Fruit fly (Drosophila melanogaster) whole organism, prepupa: ENCODE results near the gene SREBP.

Experiments
- Blimp-1 ChIP-seq: fragments of 200-800 bp; sonication (Bioruptor generic); optimal IDR thresholded peaks from 3 replicates; lab custom pipeline; 2017; ENCODE audit warnings: missing biosample characterization, missing genetic modification characterization, mild to moderate bottlenecking, moderate library complexity, missing genetic modification reagents
- CG11294 ChIP-seq: fragments of 200-800 bp; sonication (Bioruptor generic); IDR thresholded peaks from 2 replicates; pipeline ENCODE4 v1.3.6; 2022; ENCODE audit warnings: missing biosample characterization, missing genetic modification characterization
- CG11762 ChIP-seq: fragments of 200-800 bp; sonication (Bioruptor generic); optimal IDR thresholded peaks from 3 replicates; lab custom pipeline; 2016; ENCODE audit warnings: missing biosample characterization, missing genetic modification characterization; ENCODE audit not compliant: insufficient read depth
- CG1621 ChIP-seq: fragments of 200-800 bp; sonication (Bioruptor generic); optimal IDR thresholded peaks from 3 replicates; lab custom pipeline; 2018; ENCODE audit warnings: missing biosample characterization, mild to moderate bottlenecking, missing genetic modification characterization
- CG16779 ChIP-seq: fragments of 200-800 bp; sonication (Bioruptor generic); optimal IDR thresholded peaks from 3 replicates; lab custom pipeline; 2017; ENCODE audit warnings: missing biosample characterization, mild to moderate bottlenecking, missing genetic modification characterization
- CG3032 ChIP-seq: fragments of 200-800 bp; optimal IDR thresholded peaks from 2 replicates; lab custom pipeline; 2019; ENCODE audit warnings: missing biosample characterization, mild to moderate bottlenecking, missing genetic modification characterization, moderate library complexity
- CG31627 ChIP-seq: fragments of 200-800 bp; sonication (Bioruptor generic); optimal IDR thresholded peaks from 3 replicates; lab custom pipeline; 2016; ENCODE audit warnings: missing biosample characterization, missing genetic modification characterization
- CG32006 ChIP-seq: fragments of 200-800 bp; sonication (Bioruptor generic); optimal IDR thresholded peaks from 3 replicates; lab custom pipeline; 2017; ENCODE audit warnings: missing biosample characterization, mild to moderate bottlenecking, missing genetic modification characterization
- CG3919 ChIP-seq: fragments of 200-800 bp; sonication (Bioruptor generic); optimal IDR thresholded peaks from 3 replicates; lab custom pipeline; 2016; ENCODE audit warnings: missing biosample characterization, missing genetic modification characterization
- CG4318 ChIP-seq: fragments of 200-800 bp; sonication (Bioruptor generic); optimal IDR thresholded peaks from 3 replicates; lab custom pipeline; 2017; ENCODE audit warnings: missing biosample characterization, mild to moderate bottlenecking, missing genetic modification characterization
- CG6163 ChIP-seq: fragments of 200-800 bp; sonication (Bioruptor generic); IDR thresholded peaks from 3 replicates; pipeline ENCODE4 v1.3.6; 2022; ENCODE audit warnings: missing biosample characterization, missing genetic modification characterization
- CG6276 ChIP-seq: fragments of 200-800 bp; sonication (Bioruptor generic); optimal IDR thresholded peaks from 2 replicates; lab custom pipeline; 2017; ENCODE audit warnings: missing biosample characterization, mild to moderate bottlenecking, missing genetic modification characterization
- CG6792 ChIP-seq: fragments of 200-800 bp; sonication (Bioruptor generic); optimal IDR thresholded peaks from 3 replicates; lab custom pipeline; 2016; ENCODE audit warnings: missing biosample characterization, missing genetic modification characterization
- CG6808 ChIP-seq: fragments of 200-800 bp; sonication (Bioruptor generic); optimal IDR thresholded peaks from 3 replicates; lab custom pipeline; 2017; ENCODE audit warnings: missing biosample characterization, missing genetic modification characterization, mild to moderate bottlenecking, moderate library complexity, missing genetic modification reagents
- CG6854 ChIP-seq: fragments of 200-800 bp; sonication (Bioruptor generic); optimal IDR thresholded peaks from 2 replicates; lab custom pipeline; 2017; ENCODE audit warnings: missing biosample characterization, mild to moderate bottlenecking, missing genetic modification characterization
- CG7368 ChIP-seq: fragments of 200-800 bp; sonication (Bioruptor generic); optimal IDR thresholded peaks from 3 replicates; lab custom pipeline; 2016; ENCODE audit warnings: missing biosample characterization, missing genetic modification characterization
- CG8319 ChIP-seq: fragments of 200-800 bp; sonication (Bioruptor generic); optimal IDR thresholded peaks from 3 replicates; lab custom pipeline; 2016; ENCODE audit warnings: missing biosample characterization, missing genetic modification characterization
- CG8632 ChIP-seq: fragments of 200-800 bp; sonication (Bioruptor generic); optimal IDR thresholded peaks from 3 replicates; lab custom pipeline; 2016; ENCODE audit warnings: missing biosample characterization, missing genetic modification characterization
- Eip78C ChIP-seq: fragments of 200-800 bp; sonication (Bioruptor generic); peaks from one replicate; lab custom pipeline; 2016; ENCODE audit warnings: missing biosample characterization, missing genetic modification characterization
- Hr38 ChIP-seq: sonication (Bioruptor generic); optimal IDR thresholded peaks from 2 replicates; lab custom pipeline; 2016; ENCODE audit warnings: missing biosample characterization, missing genetic modification characterization
- Lpt ChIP-seq: fragments of 200-800 bp; sonication (Bioruptor generic); optimal IDR thresholded peaks from 3 replicates; lab custom pipeline; 2016; ENCODE audit warnings: missing biosample characterization, missing genetic modification characterization
- Met ChIP-seq: fragments of 200-800 bp; sonication (Bioruptor generic); optimal IDR thresholded peaks from 3 replicates; lab custom pipeline; 2016; ENCODE audit warnings: missing biosample characterization, missing genetic modification characterization
- Sox14 ChIP-seq: fragments of 200-800 bp; sonication (Bioruptor generic); optimal IDR thresholded peaks from 3 replicates; lab custom pipeline; 2016; ENCODE audit warnings: missing biosample characterization, missing genetic modification characterization
- acj6 ChIP-seq: fragments of 200-800 bp; sonication (Bioruptor generic); optimal IDR thresholded peaks from 3 replicates; lab custom pipeline; 2016; ENCODE audit warnings: missing biosample characterization, missing genetic modification characterization
- dsx ChIP-seq: fragments of 200-800 bp; optimal IDR thresholded peaks from 3 replicates; lab custom pipeline; 2019; ENCODE audit warnings: missing biosample characterization, mild to moderate bottlenecking, missing genetic modification characterization, moderate library complexity; ENCODE audit not compliant: poor library complexity, severe bottlenecking
- eg ChIP-seq: fragments of 200-800 bp; sonication (Bioruptor generic); IDR thresholded peaks from 3 replicates; pipeline ENCODE4 v1.3.6; 2022; ENCODE audit warnings: missing biosample characterization, missing genetic modification characterization
- esn ChIP-seq: fragments of 200-800 bp; sonication (Bioruptor generic); optimal IDR thresholded peaks from 2 replicates; lab custom pipeline; 2016; ENCODE audit warnings: missing biosample characterization, mild to moderate bottlenecking, missing genetic modification characterization, moderate library complexity
- fd59A ChIP-seq: fragments of 200-800 bp; sonication (Bioruptor generic); optimal IDR thresholded peaks from 2 replicates; lab custom pipeline; 2017; ENCODE audit warnings: missing biosample characterization, mild to moderate bottlenecking, missing genetic modification characterization, missing genetic modification reagents
- fd85E ChIP-seq: fragments of 200-800 bp; sonication (Bioruptor generic); optimal IDR thresholded peaks from 3 replicates; lab custom pipeline; 2016; ENCODE audit warnings: missing biosample characterization, missing genetic modification characterization
- fkh ChIP-seq: fragments of 200-800 bp; sonication (Bioruptor generic); optimal IDR thresholded peaks from 3 replicates; lab custom pipeline; 2017; ENCODE audit warnings: missing biosample characterization, mild to moderate bottlenecking, missing genetic modification characterization, moderate library complexity
- lz ChIP-seq: fragments of 200-800 bp; sonication (Bioruptor generic); optimal IDR thresholded peaks from 3 replicates; lab custom pipeline; 2016; ENCODE audit warnings: missing biosample characterization, missing genetic modification characterization
- net ChIP-seq: fragments of 200-800 bp; sonication (Bioruptor generic); optimal IDR thresholded peaks from 3 replicates; lab custom pipeline; 2016; ENCODE audit warnings: missing biosample characterization, missing genetic modification characterization
- spab ChIP-seq: fragments of 200-800 bp; sonication (Bioruptor generic); optimal IDR thresholded peaks from 2 replicates; lab custom pipeline; 2017; ENCODE audit warnings: missing biosample characterization, mild to moderate bottlenecking, missing genetic modification characterization, missing genetic modification reagents
- ss ChIP-seq, 2 experiments: fragments of 200-800 bp; sonication (Bioruptor generic); optimal IDR thresholded peaks; 2 replicates in 1 of 2; 3 replicates in 1 of 2; lab custom pipeline; 2017 to 2018; ENCODE audit warnings: mild to moderate bottlenecking in 2 of 2, missing biosample characterization in 2 of 2, missing genetic modification characterization in 2 of 2, moderate library complexity in 1 of 2
- vri ChIP-seq: fragments of 200-800 bp; sonication (Bioruptor generic); optimal IDR thresholded peaks from 3 replicates; lab custom pipeline; 2016; ENCODE audit warnings: missing biosample characterization, mild to moderate bottlenecking, missing genetic modification characterization

SREBP gene

dm6 chr3L:19805895-19806294, 12.2 kb downstream of the SREBP start, which contains the start of gene CG34116:
Gene CG34116, minus strand, starts transcription at chr3L:19806036.
- TF ChIP-seq ss (GFP tag; optimal IDR thresholded peaks at IDR 0.05; lab: Kevin White, UChicago) = no peak
- no peak for TF ChIP-seq CG6808
- TF ChIP-seq CG8632 = no peak
- TF ChIP-seq CG6276 (GFP tag; lab: Kevin White, UChicago) = no peak
- TF ChIP-seq Met (GFP tag; lab: Kevin White, UChicago) = no peak
- no peak for TF ChIP-seq CG4318
- no peak for TF ChIP-seq CG1621 (tag; lab: Kevin White, UChicago)

- no peak for TF ChIP-seq Eip78C (GFP tag; lab: Kevin White, UChicago)
- no peak for TF ChIP-seq CG32006 (GFP tag; lab: Kevin White, UChicago)
- TF ChIP-seq CG31627 (GFP tag; lab: Kevin White, UChicago) = no peak
- no peak for TF ChIP-seq CG11762 (GFP tag; lab: Kevin White, UChicago)
- TF ChIP-seq Sox14 (GFP tag; lab: Kevin White, UChicago) = no peak
- TF ChIP-seq fd59A (GFP tag; lab: Kevin White, UChicago) = no peak
- TF ChIP-seq esn (GFP tag; lab: Kevin White, UChicago) = peak; percentile 4
- TF ChIP-seq Hr38 (GFP tag; lab: Kevin White, UChicago) = no peak
- no peak for TF ChIP-seq CG8319 (GFP tag; lab: Kevin White, UChicago)
- peak; percentile 23 for TF ChIP-seq CG6854 (GFP tag; lab: Kevin White, UChicago)
- TF ChIP-seq CG7368 (GFP tag; lab: Kevin White, UChicago) = no peak
- no peak for TF ChIP-seq CG3032 (tag; lab: Kevin White, UChicago)
- TF ChIP-seq Met (GFP tag; lab: Kevin White, UChicago) = no peak
- no peak for TF ChIP-seq CG16779 (tag; lab: Kevin White, UChicago)
- TF ChIP-seq CG11294 (GFP tag; lab: Robert Waterston, UW) = no peak
- no peak for TF ChIP-seq CG4318
- no peak for TF ChIP-seq CG1621 (tag; lab: Kevin White, UChicago)
Measured at dm6 chr3L:19807103-19807502, 13.4 kb downstream of the SREBP start, which contains the start of the genes CG14104 and Kap-alpha1. Gene CG14104, minus strand, starts transcription at chr3L:19807199. Gene Kap-alpha1, plus strand, starts transcription at chr3L:19807232.

DNA sequence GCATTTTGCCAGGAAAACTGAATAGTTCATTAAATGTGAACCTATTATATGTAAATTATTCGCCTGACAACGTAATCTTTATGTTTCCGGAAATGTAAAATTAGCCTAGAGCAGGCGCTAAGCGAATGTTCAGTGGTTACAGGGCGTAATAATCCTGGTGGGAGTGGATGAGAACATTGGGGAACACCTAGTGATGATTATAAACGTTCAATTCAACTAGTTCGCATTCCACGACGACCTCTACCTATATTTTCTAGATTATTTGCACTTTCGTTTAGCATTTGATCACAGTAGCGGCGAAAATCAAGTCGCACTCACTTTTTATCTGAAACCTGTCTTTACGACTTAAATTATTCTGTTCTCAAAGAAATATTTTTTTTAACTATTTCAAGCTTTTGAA, 13.8 kb downstream of the SREBP start:
- no peak for TF ChIP-seq Eip78C (GFP tag; lab: Kevin White, UChicago)
- no peak for TF ChIP-seq CG8319 (GFP tag; lab: Kevin White, UChicago)
- no peak for TF ChIP-seq Lpt (GFP tag; lab: Kevin White, UChicago)
- no peak for TF ChIP-seq fd85E (GFP tag; lab: Kevin White, UChicago)
- TF ChIP-seq CG11294 (GFP tag; lab: Robert Waterston, UW) = no peak
- no peak for TF ChIP-seq acj6 (GFP tag; lab: Kevin White, UChicago)
- TF ChIP-seq net (GFP tag; lab: Kevin White, UChicago) = no peak
- TF ChIP-seq, all 60 proteins: peak for 0

- TF ChIP-seq CG1621 (tag; lab: Kevin White, UChicago) = no peak
- TF ChIP-seq, all 60 proteins: peak for 0
Measured at dm6 chr3L:19812491-19812890, 18.8 kb downstream of the SREBP start.

DNA sequence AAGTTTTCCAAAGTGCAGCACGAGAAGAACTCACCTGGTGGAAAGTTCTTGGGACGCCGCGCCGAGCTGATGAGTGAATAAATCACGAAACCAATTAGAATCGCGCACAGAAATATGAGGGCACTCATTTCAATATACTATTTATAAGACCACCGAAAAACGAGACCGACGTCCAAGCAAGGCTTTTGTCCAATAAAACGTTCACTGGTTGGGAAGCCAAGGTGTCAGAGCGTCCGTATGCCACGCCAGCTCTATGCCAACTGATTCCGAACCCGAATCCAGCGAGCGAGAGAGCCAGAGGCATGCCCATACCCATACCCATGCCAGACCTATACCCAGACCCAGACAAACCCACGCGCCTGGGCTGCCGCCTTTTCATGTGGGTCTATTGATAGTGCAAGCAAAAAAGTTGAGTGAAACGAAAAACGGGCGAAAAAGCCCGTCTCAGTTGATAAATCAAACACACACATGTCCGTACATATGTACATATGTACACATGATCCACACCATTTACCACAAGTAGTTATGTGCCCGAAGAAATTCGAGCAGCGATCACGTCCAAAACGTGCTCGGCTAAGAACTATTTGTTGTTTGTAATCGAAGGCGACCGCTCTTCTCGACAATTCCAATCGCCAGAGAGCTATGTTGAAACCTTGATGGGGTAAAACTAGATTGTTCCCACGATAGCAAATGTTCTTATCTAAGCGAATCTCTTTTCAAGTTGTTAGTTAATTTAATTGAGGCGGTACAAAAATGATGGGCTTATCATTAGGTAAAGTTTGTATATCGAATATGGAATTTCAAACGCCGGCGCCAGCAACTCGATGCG, 19.6 kb downstream of the SREBP start, which contains the start of gene Cyp305a1:
Cyp305a1 (minus strand) TSS at position 265 of the 829 bp plus-strand sequence.
- TF ChIP-seq eg (no peak), fkh (GFP tag; lab: Kevin White, UChicago) (peak; percentile 82)

DNA sequence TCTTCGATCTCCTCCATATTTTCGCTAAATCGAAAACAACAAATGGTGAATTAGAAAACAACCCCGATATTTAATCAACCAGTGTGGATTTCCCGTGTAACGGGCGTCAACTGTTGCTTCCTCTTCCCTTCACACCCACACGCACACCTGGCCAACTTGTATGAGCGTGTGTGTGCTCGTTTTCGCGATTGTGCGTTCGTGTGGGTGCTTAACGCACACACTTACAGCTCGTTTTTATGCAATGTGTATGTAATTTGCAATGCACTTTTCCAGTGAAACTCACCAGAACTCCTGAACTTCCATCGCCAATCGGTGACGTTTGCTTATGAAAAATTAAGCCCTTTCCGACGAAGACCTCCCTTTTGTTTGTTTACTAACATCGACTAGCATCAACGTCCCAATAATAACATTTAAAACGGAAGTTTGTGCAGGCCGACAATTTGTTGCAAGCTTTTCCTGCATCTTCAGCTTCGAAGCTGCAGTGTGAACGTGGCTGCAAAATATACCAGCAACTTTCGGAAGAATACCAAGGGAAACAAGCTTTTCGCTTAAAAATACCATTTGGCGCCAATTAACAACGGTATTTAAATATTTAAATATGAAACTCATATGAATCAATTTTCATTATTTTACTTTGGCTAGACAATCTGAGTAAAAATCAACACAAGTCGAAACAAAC, 21.9 kb downstream of the SREBP start, which contains the start of gene cyc:
cyc (minus strand) TSS at position 467 of the 679 bp plus-strand sequence.
- no peak for TF ChIP-seq CG11294 (GFP tag; lab: Robert Waterston, UW)
- no peak for TF ChIP-seq vri (GFP tag; lab: Kevin White, UChicago)
- TF ChIP-seq CG6163 (GFP tag; lab: Robert Waterston, UW) = peak; percentile 56; the same call in 2 of the 3 replicates
- no peak for TF ChIP-seq fd59A (GFP tag; lab: Kevin White, UChicago)
- no peak for TF ChIP-seq spab (GFP tag; lab: Kevin White, UChicago)
- TF ChIP-seq lz = peak; percentile 28
- peak; percentile 85 for TF ChIP-seq dsx (GFP tag; lab: Kevin White, UChicago)
- no peak for TF ChIP-seq CG6792 (GFP tag; lab: Kevin White, UChicago)
- peak; percentile 5 for TF ChIP-seq Blimp-1
- TF ChIP-seq esn (GFP tag; lab: Kevin White, UChicago) = peak; percentile 38
- peak; percentile 44 for TF ChIP-seq Lpt (GFP tag; lab: Kevin White, UChicago)
- peak; percentile 74 for TF ChIP-seq CG6854 (GFP tag; lab: Kevin White, UChicago)
- no peak for TF ChIP-seq CG3919 (GFP tag; lab: Kevin White, UChicago)
- no peak for TF ChIP-seq Eip78C (GFP tag; lab: Kevin White, UChicago)
- no peak for TF ChIP-seq CG7368 (GFP tag; lab: Kevin White, UChicago)
- no peak for TF ChIP-seq CG1621 (tag; lab: Kevin White, UChicago)
- TF ChIP-seq Sox14 (GFP tag; lab: Kevin White, UChicago) = no peak
- TF ChIP-seq CG31627 (GFP tag; lab: Kevin White, UChicago) = peak; percentile 10
